Fruit fly (Drosophila melanogaster) whole organism, embryonic: Measurements from ENCODE around the gene HP1b.
A peak's percentile ranks its signal among the peaks of the same experiment; 100 is the strongest.

Experiments used
- Aef1 ChIP-seq: fragments of 200-800 bp; sonication (Bioruptor generic); IDR thresholded peaks from 3 replicates; pipeline ENCODE4 v1.3.6; 2022; ENCODE audit warnings: missing biosample characterization, missing genetic modification characterization
- Asciz ChIP-seq: fragments of 200-800 bp; sonication (Bioruptor generic); optimal IDR thresholded peaks from 2 replicates; lab custom pipeline; 2017; ENCODE audit warnings: missing biosample characterization, mild to moderate bottlenecking, missing genetic modification characterization, missing genetic modification reagents
- CG10147 ChIP-seq: fragments of 200-800 bp; sonication (Bioruptor generic); optimal IDR thresholded peaks from 2 replicates; lab custom pipeline; 2019; ENCODE audit warnings: missing biosample characterization, mild to moderate bottlenecking, missing genetic modification characterization, moderate library complexity
- CG10209 ChIP-seq: fragments of 200-800 bp; sonication (Bioruptor generic); optimal IDR thresholded peaks from 3 replicates; lab custom pipeline; 2017; ENCODE audit warnings: missing biosample characterization, mild to moderate bottlenecking, missing genetic modification characterization, missing genetic modification reagents
- CG10543 ChIP-seq: fragments of 200-800 bp; sonication (Bioruptor generic); optimal IDR thresholded peaks from 3 replicates; lab custom pipeline; 2017; ENCODE audit warnings: missing biosample characterization, mild to moderate bottlenecking, missing genetic modification characterization, moderate library complexity
- CG11695 ChIP-seq: fragments of 200-800 bp; sonication (Bioruptor generic); IDR thresholded peaks from 3 replicates; pipeline ENCODE4 v1.3.6; 2022; ENCODE audit warnings: missing biosample characterization, missing genetic modification characterization
- CG12391 ChIP-seq: fragments of 200-800 bp; sonication (Bioruptor generic); optimal IDR thresholded peaks from 3 replicates; lab custom pipeline; 2018; ENCODE audit warnings: missing biosample characterization, mild to moderate bottlenecking, missing genetic modification characterization, moderate library complexity
- CG12769 ChIP-seq: fragments of 200-800 bp; sonication (Bioruptor generic); optimal IDR thresholded peaks from 2 replicates; lab custom pipeline; 2019; ENCODE audit warnings: missing biosample characterization, mild to moderate bottlenecking, missing genetic modification characterization, moderate library complexity
- CG1647 ChIP-seq: fragments of 200-800 bp; sonication (Bioruptor generic); optimal IDR thresholded peaks from 3 replicates; lab custom pipeline; 2016; ENCODE audit warnings: missing biosample characterization, missing genetic modification characterization
- CG2202 ChIP-seq: fragments of 200-800 bp; sonication (Bioruptor generic); optimal IDR thresholded peaks from 2 replicates; lab custom pipeline; 2018; ENCODE audit warnings: missing biosample characterization, mild to moderate bottlenecking, missing genetic modification characterization
- CG2712 ChIP-seq: fragments of 200-800 bp; optimal IDR thresholded peaks from 3 replicates; lab custom pipeline; 2019; ENCODE audit warnings: missing biosample characterization, mild to moderate bottlenecking, missing genetic modification characterization, moderate library complexity
- CG43689 ChIP-seq: fragments of 200-800 bp; sonication (Bioruptor generic); IDR thresholded peaks from 2 replicates; pipeline ENCODE4 v1.3.6; 2022; ENCODE audit warnings: missing biosample characterization, missing genetic modification characterization
- CG4707 ChIP-seq: fragments of 200-800 bp; sonication (Bioruptor generic); optimal IDR thresholded peaks from 2 replicates; lab custom pipeline; 2018; ENCODE audit warnings: missing biosample characterization, mild to moderate bottlenecking, missing genetic modification characterization, moderate library complexity
- CG4730 ChIP-seq: fragments of 200-800 bp; sonication (Bioruptor generic); IDR thresholded peaks from 2 replicates; pipeline ENCODE4 v1.3.6; 2022; ENCODE audit warnings: missing biosample characterization, missing genetic modification characterization
- CG5180 ChIP-seq: fragments of 200-800 bp; sonication (Bioruptor generic); optimal IDR thresholded peaks from 3 replicates; lab custom pipeline; 2017; ENCODE audit warnings: missing biosample characterization, missing genetic modification characterization, mild to moderate bottlenecking, moderate library complexity, missing genetic modification reagents
- CG6254 ChIP-seq: fragments of 200-800 bp; sonication (Bioruptor generic); optimal IDR thresholded peaks from 3 replicates; lab custom pipeline; 2017; ENCODE audit warnings: mild to moderate bottlenecking, missing biosample characterization, missing genetic modification reagents, missing genetic modification characterization
- CG7839 ChIP-seq: fragments of 200-800 bp; sonication (Bioruptor generic); optimal IDR thresholded peaks from 3 replicates; lab custom pipeline; 2018; ENCODE audit warnings: missing biosample characterization, mild to moderate bottlenecking, missing genetic modification characterization, moderate library complexity
- D19A ChIP-seq: fragments of 200-800 bp; optimal IDR thresholded peaks from 3 replicates; lab custom pipeline; 2019; ENCODE audit warnings: missing biosample characterization, mild to moderate bottlenecking, missing genetic modification characterization, moderate library complexity
- Dfd ChIP-seq, 2 experiments: fragments of >200 bp; optimal IDR thresholded peaks; 2 replicates each; lab custom pipeline; 2017; ENCODE audit warnings: missing biosample characterization in 2 of 2, missing genetic modification characterization in 2 of 2
- Dip3 ChIP-seq: fragments of 200-800 bp; sonication (Bioruptor generic); optimal IDR thresholded peaks from 3 replicates; lab custom pipeline; 2016; ENCODE audit warnings: missing biosample characterization, missing genetic modification characterization
- Elba2 ChIP-seq: fragments of 200-800 bp; sonication (Bioruptor generic); optimal IDR thresholded peaks from 3 replicates; lab custom pipeline; 2016; ENCODE audit warnings: missing biosample characterization, missing genetic modification characterization
- Ets65A ChIP-seq: fragments of 200-800 bp; sonication (Bioruptor generic); peaks from one replicate; lab custom pipeline; 2016; ENCODE audit warnings: missing biosample characterization, missing genetic modification characterization
- Gsc ChIP-seq: fragments of 200-800 bp; sonication (Bioruptor generic); IDR thresholded peaks from 2 replicates; pipeline ENCODE4 v1.3.6; 2022; ENCODE audit warnings: missing biosample characterization, missing genetic modification characterization
- HLHmδ ChIP-seq: fragments of 200-800 bp; sonication (Bioruptor generic); optimal IDR thresholded peaks from 2 replicates; lab custom pipeline; 2018; ENCODE audit warnings: missing biosample characterization, mild to moderate bottlenecking, missing genetic modification characterization, moderate library complexity
- NFAT ChIP-seq: fragments of 200-800 bp; sonication (Bioruptor generic); IDR thresholded peaks from 2 replicates; pipeline ENCODE4 v1.3.6; 2022; ENCODE audit warnings: missing biosample characterization, missing genetic modification characterization
- Pdp1 ChIP-seq, 2 experiments: fragments of 200-800 bp; sonication (Bioruptor generic); optimal IDR thresholded peaks; 3 replicates each; lab custom pipeline; 2016; ENCODE audit warnings: missing biosample characterization in 2 of 2, missing genetic modification characterization in 2 of 2, mild to moderate bottlenecking in 1 of 2, moderate library complexity in 1 of 2
- Ptx1 ChIP-seq: fragments of 200-800 bp; sonication (Bioruptor generic); IDR thresholded peaks from 2 replicates; pipeline ENCODE4 v1.3.6; 2022; ENCODE audit warnings: missing biosample characterization, missing genetic modification characterization
- Trl ChIP-seq, 3 experiments: fragments of >200 bp in 2 of 3; fragments of 200-800 bp in 1 of 3; sonication (Bioruptor generic) in 1 of 3; optimal IDR thresholded peaks; 2 replicates in 1 of 3; 3 replicates in 2 of 3; lab custom pipeline; 2016 to 2017; ENCODE audit warnings: missing biosample characterization in 1 of 3, missing genetic modification characterization in 1 of 3
- abd-A ChIP-seq: fragments of 200-800 bp; sonication (Bioruptor generic); optimal IDR thresholded peaks from 3 replicates; lab custom pipeline; 2019; ENCODE audit warnings: missing biosample characterization, mild to moderate bottlenecking, missing genetic modification characterization, moderate library complexity
- ap ChIP-seq: fragments of 200-800 bp; sonication (Bioruptor generic); IDR thresholded peaks from 2 replicates; pipeline ENCODE4 v1.3.6; 2022; ENCODE audit warnings: missing biosample characterization, missing genetic modification characterization
- az2 ChIP-seq: fragments of 200-800 bp; sonication (Bioruptor generic); optimal IDR thresholded peaks from 3 replicates; lab custom pipeline; 2016; ENCODE audit warnings: missing biosample characterization, missing genetic modification characterization
- bbx ChIP-seq: fragments of 200-800 bp; sonication (Bioruptor generic); IDR thresholded peaks from 2 replicates; pipeline ENCODE4 v1.3.6; 2022; ENCODE audit warnings: missing biosample characterization, missing genetic modification characterization; ENCODE audit not compliant: partially characterized antibody
- ewg ChIP-seq: fragments of 200-800 bp; sonication (Bioruptor generic); optimal IDR thresholded peaks from 3 replicates; lab custom pipeline; 2017; ENCODE audit warnings: mild to moderate bottlenecking, missing biosample characterization, missing genetic modification reagents, missing genetic modification characterization
- fu2 ChIP-seq: fragments of 200-800 bp; sonication (Bioruptor generic); optimal IDR thresholded peaks from 2 replicates; lab custom pipeline; 2016; ENCODE audit warnings: missing biosample characterization, missing genetic modification characterization
- gcm ChIP-seq: fragments of 200-800 bp; sonication (Bioruptor generic); optimal IDR thresholded peaks from 2 replicates; lab custom pipeline; 2019; ENCODE audit warnings: missing biosample characterization, mild to moderate bottlenecking, missing genetic modification characterization, moderate library complexity
- gsb ChIP-seq: fragments of 200-800 bp; sonication (Bioruptor generic); IDR thresholded peaks from 2 replicates; pipeline ENCODE4 v1.3.6; 2022; ENCODE audit warnings: missing biosample characterization, missing genetic modification characterization
- ken ChIP-seq: fragments of 200-800 bp; sonication (Bioruptor generic); IDR thresholded peaks from 3 replicates; pipeline ENCODE4 v1.3.6; 2022; ENCODE audit warnings: missing biosample characterization, missing genetic modification characterization
- lab ChIP-seq: fragments of 200-800 bp; sonication (Bioruptor generic); optimal IDR thresholded peaks from 3 replicates; lab custom pipeline; 2017; ENCODE audit warnings: missing biosample characterization, missing genetic modification characterization, mild to moderate bottlenecking, moderate library complexity, missing genetic modification reagents
- lilli ChIP-seq: fragments of 200-800 bp; sonication (Bioruptor generic); optimal IDR thresholded peaks from 3 replicates; lab custom pipeline; 2016; ENCODE audit warnings: missing biosample characterization, missing genetic modification characterization
- luna ChIP-seq: fragments of 200-800 bp; sonication (Bioruptor generic); optimal IDR thresholded peaks from 2 replicates; lab custom pipeline; 2016; ENCODE audit warnings: missing biosample characterization, missing genetic modification characterization
- mam ChIP-seq: fragments of 200-800 bp; sonication (Bioruptor generic); optimal IDR thresholded peaks from 3 replicates; lab custom pipeline; 2016; ENCODE audit warnings: missing biosample characterization, missing genetic modification characterization
- nau ChIP-seq: fragments of 200-800 bp; sonication (Bioruptor generic); optimal IDR thresholded peaks from 3 replicates; lab custom pipeline; 2017; ENCODE audit warnings: missing biosample characterization, mild to moderate bottlenecking, missing genetic modification characterization, missing genetic modification reagents
- pros ChIP-seq: fragments of 200-800 bp; sonication (Bioruptor generic); optimal IDR thresholded peaks from 3 replicates; lab custom pipeline; 2019; ENCODE audit warnings: missing biosample characterization, mild to moderate bottlenecking, missing genetic modification characterization, moderate library complexity
- row ChIP-seq: fragments of 200-800 bp; sonication (Bioruptor generic); IDR thresholded peaks from 3 replicates; pipeline ENCODE4 v1.3.6; 2022; ENCODE audit warnings: missing biosample characterization, missing genetic modification characterization
- salm ChIP-seq: fragments of 200-800 bp; sonication (Bioruptor generic); optimal IDR thresholded peaks from 2 replicates; lab custom pipeline; 2018; ENCODE audit warnings: missing biosample characterization, mild to moderate bottlenecking, missing genetic modification characterization
- ttk ChIP-seq: fragments of 200-800 bp; sonication (Bioruptor generic); IDR thresholded peaks from 2 replicates; pipeline ENCODE4 v2.1.2; 2022; ENCODE audit warnings: missing biosample characterization, missing genetic modification characterization
- tx ChIP-seq: fragments of 200-800 bp; sonication (Bioruptor generic); optimal IDR thresholded peaks from 2 replicates; lab custom pipeline; 2016; ENCODE audit warnings: missing biosample characterization, missing genetic modification characterization
- usp ChIP-seq: fragments of >200 bp; optimal IDR thresholded peaks from 2 replicates; lab custom pipeline; 2017; ENCODE audit warnings: missing biosample characterization, missing genetic modification characterization
- vfl ChIP-seq: fragments of 200-800 bp; sonication (Bioruptor generic); optimal IDR thresholded peaks from 2 replicates; lab custom pipeline; 2016; ENCODE audit warnings: missing biosample characterization, missing genetic modification characterization
- wdn ChIP-seq: fragments of 200-800 bp; sonication (Bioruptor generic); IDR thresholded peaks from 2 replicates; pipeline ENCODE4 v1.3.6; 2022; ENCODE audit warnings: missing biosample characterization, missing genetic modification characterization
- z ChIP-seq: fragments of 200-800 bp; sonication (Bioruptor generic); IDR thresholded peaks from 3 replicates; pipeline ENCODE4 v1.3.6; 2022; ENCODE audit warnings: missing biosample characterization, missing genetic modification characterization

HP1b gene

dm6 chrX:9122492-9122891, 41.6 kb downstream of the HP1b start (continued):
- TF ChIP-seq Aef1 (no peak), ken (GFP tag; lab: Robert Waterston, UW) (no peak), abd-A (tag; lab: Kevin White, UChicago) (peak; percentile 67), CG43689 (GFP tag; lab: Robert Waterston, UW) (no peak), CG10209 (GFP tag; lab: Kevin White, UChicago) (no peak), vfl (GFP tag; lab: Kevin White, UChicago) (no peak), nau (GFP tag; lab: Kevin White, UChicago) (peak; percentile 62), gsb (GFP tag; lab: Robert Waterston, UW) (no peak), lab (GFP tag; lab: Kevin White, UChicago) (peak; percentile 10), bbx (GFP tag; lab: Robert Waterston, UW) (no peak), z (peak; percentile 47; the same call in 1 of the 3 replicates), Dfd (GFP tag; optimal IDR thresholded peaks at IDR 0.05; lab: Kevin White, UChicago) (no peak), az2 (no peak), CG5180 (GFP tag; lab: Kevin White, UChicago) (peak; percentile 47), CG11695 (GFP tag; lab: Robert Waterston, UW) (no peak), HLHmδ (GFP tag; lab: Kevin White, UChicago) (no peak), CG4707 (GFP tag; lab: Kevin White, UChicago) (no peak), ewg (GFP tag; lab: Kevin White, UChicago) (no peak), Gsc (GFP tag; lab: Robert Waterston, UW) (no peak), pros (GFP tag; lab: Kevin White, UChicago) (no peak), gcm (GFP tag; lab: Kevin White, UChicago) (no peak), CG2202 (tag; lab: Kevin White, UChicago) (no peak), usp (GFP tag; lab: Kevin White, UChicago) (no peak), NFAT (GFP tag; lab: Robert Waterston, UW) (no peak), D19A (tag; lab: Kevin White, UChicago) (no peak), luna (GFP tag; lab: Kevin White, UChicago) (no peak), Asciz (GFP tag; lab: Kevin White, UChicago) (no peak), CG12391 (tag; lab: Kevin White, UChicago) (no peak), salm (no peak), CG10543 (peak; percentile 16), tx (GFP tag; lab: Kevin White, UChicago) (no peak), ttk (GFP tag; lab: Robert Waterston, UW) (no peak), CG12769 (tag; lab: Kevin White, UChicago) (peak; percentile 51), Elba2 (GFP tag; lab: Kevin White, UChicago) (no peak), ap (GFP tag; lab: Robert Waterston, UW) (no peak), CG6254 (no peak), fu2 (no peak), CG1647 (GFP tag; lab: Kevin White, UChicago) (no peak), CG7839 (tag; lab: Kevin White, UChicago) (no peak), Trl (optimal IDR thresholded peaks at IDR 0.05; lab: Kevin White, UChicago) (no peak), Trl (GFP tag; optimal IDR thresholded peaks at IDR 0.05; lab: Kevin White, UChicago) (no peak), wdn (GFP tag; lab: Robert Waterston, UW) (no peak), Ptx1 (no peak), row (GFP tag; lab: Robert Waterston, UW) (peak; percentile 22; the same call in 2 of the 3 replicates), Dip3 (no peak), Pdp1 (GFP tag; optimal IDR thresholded peaks at IDR 0.05; lab: Kevin White, UChicago) (peak in 1 of 2 experiments; percentile 12), CG10147 (GFP tag; lab: Kevin White, UChicago) (no peak), CG4730 (no peak), Ets65A (GFP tag; lab: Kevin White, UChicago) (peak; percentile 36), mam (GFP tag; lab: Kevin White, UChicago) (no peak), lilli (GFP tag; lab: Kevin White, UChicago) (no peak), CG2712 (no peak)
